Worm (Caenorhabditis elegans) whole organism, L1 larva: ENCODE results near the gene nspb-3.

Experiments used
- F16B12.6 ChIP-seq: fragments of 150-350 bp; optimal IDR thresholded peaks from 2 replicates; lab custom pipeline; 2014; ENCODE audit warnings: missing biosample characterization, missing genetic modification characterization
- ama-1 ChIP-seq: fragments of 150-350 bp; optimal IDR thresholded peaks from 2 replicates; lab custom pipeline; 2014
- blmp-1 ChIP-seq: fragments of 150-350 bp; optimal IDR thresholded peaks from 2 replicates; lab custom pipeline; 2014; ENCODE audit warnings: missing biosample characterization, missing genetic modification characterization
- ceh-82 ChIP-seq, 3 experiments: fragments of 150-350 bp in 1 of 3; sonication (generic microtip) in 2 of 3; optimal IDR thresholded peaks; 2 replicates each; lab custom pipeline; 2014 to 2017; ENCODE audit warnings: missing biosample characterization in 3 of 3, missing genetic modification characterization in 3 of 3
- dpl-1 ChIP-seq, 3 experiments: fragments of 150-350 bp in 2 of 3; sonication (generic microtip) in 1 of 3; optimal IDR thresholded peaks; 2 replicates each; lab custom pipeline; 2014 to 2017; ENCODE audit warnings: missing biosample characterization in 3 of 3, missing genetic modification characterization in 3 of 3, missing genetic modification reagents in 3 of 3
- efl-1 ChIP-seq, 4 experiments: fragments of 150-350 bp; optimal IDR thresholded peaks in 3 of 4; peaks in 1 of 4; 1 replicate in 1 of 4; 2 replicates in 3 of 4; lab custom pipeline; 2014; ENCODE audit warnings: missing biosample characterization in 2 of 4, missing genetic modification characterization in 2 of 4, missing genetic modification reagents in 2 of 4
- efl-3 ChIP-seq: fragments of 200-800 bp; sonication (Bioruptor generic); optimal IDR thresholded peaks from 2 replicates; lab custom pipeline; 2018; ENCODE audit warnings: mild to moderate bottlenecking, missing genetic modification characterization, missing compliant biosample characterization
- egl-27 ChIP-seq, 2 experiments: fragments of 150-350 bp in 1 of 2; sonication (generic microtip); optimal IDR thresholded peaks; 3 replicates each; lab custom pipeline; 2017 to 2018; ENCODE audit warnings: missing biosample characterization in 2 of 2, missing genetic modification characterization in 2 of 2, missing genetic modification reagents in 2 of 2
- elt-2 ChIP-seq: sonication (generic microtip); optimal IDR thresholded peaks from 2 replicates; lab custom pipeline; 2016; ENCODE audit warnings: missing genetic modification characterization, mild to moderate bottlenecking, inconsistent platforms, missing compliant biosample characterization, missing genetic modification reagents
- elt-3 ChIP-seq, 6 experiments: fragments of 150-350 bp in 1 of 6; sonication (generic microtip); optimal IDR thresholded peaks; 2 replicates each; lab custom pipeline; 2017 to 2018; ENCODE audit warnings: missing biosample characterization in 6 of 6, missing genetic modification characterization in 6 of 6, inconsistent platforms in 1 of 6
- fkh-8 ChIP-seq: sonication (generic microtip); optimal IDR thresholded peaks from 2 replicates; lab custom pipeline; 2016; ENCODE audit warnings: mild to moderate bottlenecking, missing genetic modification characterization, missing compliant biosample characterization
- lin-14 ChIP-seq: fragments of 200-800 bp; sonication (Bioruptor generic); optimal IDR thresholded peaks from 2 replicates; lab custom pipeline; 2018; ENCODE audit warnings: mild to moderate bottlenecking, missing genetic modification characterization, moderate library complexity, missing compliant biosample characterization
- lin-35 ChIP-seq, 2 experiments: fragments of 150-350 bp; optimal IDR thresholded peaks; 2 replicates each; lab custom pipeline; 2014; ENCODE audit warnings: missing biosample characterization in 2 of 2, missing genetic modification characterization in 2 of 2, missing genetic modification reagents in 2 of 2
- lin-39 ChIP-seq: fragments of 150-350 bp; optimal IDR thresholded peaks from 2 replicates; lab custom pipeline; 2014; ENCODE audit warnings: missing biosample characterization, missing genetic modification reagents, missing genetic modification characterization
- lsy-2 ChIP-seq, 2 experiments: fragments of 150-350 bp; optimal IDR thresholded peaks; 2 replicates each; lab custom pipeline; 2014; ENCODE audit warnings: missing biosample characterization in 2 of 2, missing genetic modification characterization in 2 of 2
- mdl-1 ChIP-seq, 2 experiments: fragments of 150-350 bp; optimal IDR thresholded peaks; 2 replicates each; lab custom pipeline; 2014 to 2017; ENCODE audit warnings: missing biosample characterization in 2 of 2, missing genetic modification characterization in 2 of 2, inconsistent platforms in 1 of 2
- mef-2 ChIP-seq: fragments of 150-350 bp; optimal IDR thresholded peaks from 2 replicates; lab custom pipeline; 2014; ENCODE audit warnings: missing biosample characterization, missing genetic modification characterization
- mep-1 ChIP-seq: fragments of 150-350 bp; optimal IDR thresholded peaks from 2 replicates; lab custom pipeline; 2014; ENCODE audit warnings: missing biosample characterization, missing genetic modification characterization
- nhr-19 ChIP-seq: fragments of 200-800 bp; sonication (Bioruptor generic); conservative IDR thresholded peaks from 2 replicates; pipeline ENCODE4 v1.3.6; 2022; ENCODE audit warnings: missing genetic modification characterization, missing compliant biosample characterization
- nhr-20 ChIP-seq: sonication (generic microtip); optimal IDR thresholded peaks from 2 replicates; lab custom pipeline; 2016; ENCODE audit warnings: mild to moderate bottlenecking, missing genetic modification characterization, missing compliant biosample characterization
- nhr-237 ChIP-seq: fragments of 150-350 bp; optimal IDR thresholded peaks from 2 replicates; lab custom pipeline; 2014; ENCODE audit warnings: missing biosample characterization, missing genetic modification characterization
- nhr-28 ChIP-seq: fragments of 150-350 bp; optimal IDR thresholded peaks from 2 replicates; lab custom pipeline; 2014; ENCODE audit warnings: missing biosample characterization, missing genetic modification characterization
- nhr-71 ChIP-seq: sonication (generic microtip); optimal IDR thresholded peaks from 2 replicates; lab custom pipeline; 2016; ENCODE audit warnings: mild to moderate bottlenecking, missing genetic modification characterization, moderate library complexity, missing compliant biosample characterization
- nhr-77 ChIP-seq: fragments of 150-350 bp; optimal IDR thresholded peaks from 2 replicates; lab custom pipeline; 2014; ENCODE audit warnings: missing biosample characterization, missing genetic modification characterization
- nhr-85 ChIP-seq: sonication (generic microtip); peaks from one replicate; lab custom pipeline; 2016; ENCODE audit warnings: missing genetic modification characterization, inconsistent platforms, missing compliant biosample characterization
- nhr-90 ChIP-seq: sonication (generic microtip); optimal IDR thresholded peaks from 2 replicates; lab custom pipeline; 2016; ENCODE audit warnings: mild to moderate bottlenecking, missing genetic modification characterization, missing compliant biosample characterization; ENCODE audit not compliant: poor library complexity
- pqm-1 ChIP-seq: sonication (generic microtip); optimal IDR thresholded peaks from 3 replicates; lab custom pipeline; 2017; ENCODE audit warnings: missing biosample characterization, missing genetic modification characterization
- skn-1 ChIP-seq: fragments of 150-350 bp; optimal IDR thresholded peaks from 2 replicates; lab custom pipeline; 2014; ENCODE audit warnings: missing biosample characterization, missing genetic modification characterization
- snpc-4 ChIP-seq: fragments of 150-350 bp; optimal IDR thresholded peaks from 2 replicates; lab custom pipeline; 2014; ENCODE audit warnings: missing biosample characterization, missing genetic modification characterization
- snu-23 ChIP-seq: sonication (generic microtip); optimal IDR thresholded peaks from 2 replicates; lab custom pipeline; 2016; ENCODE audit warnings: missing genetic modification characterization, missing compliant biosample characterization
- sox-4 ChIP-seq: sonication (generic microtip); optimal IDR thresholded peaks from 2 replicates; lab custom pipeline; 2016; ENCODE audit warnings: missing genetic modification characterization, missing compliant biosample characterization
- sup-37 ChIP-seq: fragments of 200-800 bp; sonication (Bioruptor generic); optimal IDR thresholded peaks from 2 replicates; lab custom pipeline; 2018; ENCODE audit warnings: mild to moderate bottlenecking, missing genetic modification characterization, missing compliant biosample characterization
- swsn-7 ChIP-seq: sonication (generic microtip); optimal IDR thresholded peaks from 2 replicates; lab custom pipeline; 2016; ENCODE audit warnings: missing genetic modification characterization, missing compliant biosample characterization
- tbx-2 ChIP-seq: sonication (generic microtip); optimal IDR thresholded peaks from 2 replicates; lab custom pipeline; 2016; ENCODE audit warnings: missing genetic modification characterization, missing compliant biosample characterization
- unc-30 ChIP-seq: sonication (generic microtip); optimal IDR thresholded peaks from 2 replicates; lab custom pipeline; 2017; ENCODE audit warnings: missing biosample characterization, missing genetic modification characterization
- unc-86 ChIP-seq: sonication (generic microtip); optimal IDR thresholded peaks from 2 replicates; lab custom pipeline; 2016; ENCODE audit warnings: missing genetic modification characterization, missing compliant biosample characterization
- zip-4 ChIP-seq: fragments of 200-800 bp; sonication (Bioruptor generic); optimal IDR thresholded peaks from 2 replicates; lab custom pipeline; 2018; ENCODE audit warnings: mild to moderate bottlenecking, missing genetic modification characterization, moderate library complexity, missing compliant biosample characterization

nspb-3 gene

DNA sequence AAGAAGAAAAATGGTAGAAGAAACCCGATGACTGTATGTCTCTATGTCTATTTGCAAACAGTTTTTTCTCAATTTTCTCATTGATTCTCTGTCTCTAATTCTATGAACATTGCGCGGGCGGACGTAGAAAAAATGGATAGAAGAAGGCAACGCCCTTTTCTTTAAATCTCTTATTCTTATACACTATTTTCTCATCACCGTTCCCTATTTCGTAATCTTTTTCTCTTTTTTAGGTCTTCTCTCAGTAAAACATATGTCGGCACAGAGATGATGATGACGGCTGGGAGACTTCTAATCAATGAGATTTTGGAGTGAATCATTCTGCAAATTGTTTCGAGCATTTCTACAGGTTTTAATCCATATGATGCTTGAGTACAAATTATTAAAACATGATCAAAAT lies 27.4 kb upstream of the nspb-3 start:
- TF ChIP-seq mep-1 (tag; lab: Kevin White, UChicago) (peak; percentile 42), elt-3 (tag; optimal IDR thresholded peaks at IDR 0.05; lab: Kevin White, UChicago) (peak in 2 of 6 experiments; percentile 43 to 68), nhr-20 (peak; percentile 33), mef-2 (tag; lab: Kevin White, UChicago) (no peak), lsy-2 (tag; optimal IDR thresholded peaks at IDR 0.05; lab: Kevin White, UChicago) (peak in 1 of 2 experiments; percentile 43), lin-35 (GFP tag; optimal IDR thresholded peaks at IDR 0.05; lab: Kevin White, UChicago) (peak in 1 of 2 experiments; percentile 47), unc-30 (no peak), blmp-1 (tag; lab: Kevin White, UChicago) (peak; percentile 46), nhr-237 (tag; lab: Kevin White, UChicago) (peak; percentile 17), skn-1 (peak; percentile 77), F16B12.6 (tag; lab: Kevin White, UChicago) (no peak), zip-4 (GFP tag; lab: Kevin White, UChicago) (peak; percentile 85), lin-39 (no peak), efl-3 (GFP tag; lab: Kevin White, UChicago) (no peak), lin-14 (GFP tag; lab: Kevin White, UChicago) (peak; percentile 94), tbx-2 (tag; lab: Kevin White, UChicago) (peak; percentile 15), dpl-1 (GFP tag; optimal IDR thresholded peaks at IDR 0.05; lab: Kevin White, UChicago) (peak; percentile 15 to 30 (median 23)), nhr-85 (peak; percentile 71), nhr-90 (peak; percentile 35), efl-1 (optimal IDR thresholded peaks at IDR 0.05; lab: Kevin White, UChicago) (peak; percentile 13 to 17), efl-1 (GFP tag; optimal IDR thresholded peaks at IDR 0.05 in 1 of 2; lab: Kevin White, UChicago) (peak; percentile 20 to 91), nhr-71 (peak; percentile 40), snu-23 (GFP tag; lab: Kevin White, UChicago) (peak; percentile 43)
- TF ChIP-seq, all 84 proteins: peak for 17

DNA sequence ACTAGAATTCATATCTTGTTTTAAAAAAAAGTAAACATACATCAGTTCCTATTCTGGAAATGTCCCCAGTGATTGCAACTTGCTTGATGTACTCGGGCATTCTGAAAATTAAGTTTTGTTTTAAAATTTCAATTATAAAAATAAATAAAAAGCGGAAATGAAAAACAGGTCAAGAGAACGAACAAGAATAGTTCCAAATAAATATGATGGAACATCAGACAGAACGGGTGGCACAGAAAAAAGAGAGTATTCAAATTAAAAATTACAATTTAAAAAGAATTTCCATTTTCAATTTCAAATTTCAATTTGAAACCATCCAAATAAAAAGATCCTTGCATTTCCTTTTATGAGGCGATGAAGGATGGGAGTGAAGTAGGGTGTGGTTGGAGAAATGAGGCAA lies 26.5 kb upstream of the nspb-3 start, which contains the start of gene C01B10.3:
Gene C01B10.3, minus strand, starts transcription at position 101 of the 400 bp plus-strand sequence.
- TF ChIP-seq lin-39 (no peak), mep-1 (tag; lab: Kevin White, UChicago) (no peak), unc-86 (tag; lab: Kevin White, UChicago) (no peak), zip-4 (GFP tag; lab: Kevin White, UChicago) (no peak), sup-37 (GFP tag; lab: Kevin White, UChicago) (no peak), sox-4 (tag; lab: Kevin White, UChicago) (no peak), nhr-28 (tag; lab: Kevin White, UChicago) (no peak), egl-27 (tag; optimal IDR thresholded peaks at IDR 0.05; lab: Kevin White, UChicago) (no peak), elt-2 (no peak), nhr-19 (GFP tag; lab: Robert Waterston, UW) (no peak), unc-30 (no peak), pqm-1 (tag; lab: Kevin White, UChicago) (no peak), lin-35 (GFP tag; optimal IDR thresholded peaks at IDR 0.05; lab: Kevin White, UChicago) (no peak), swsn-7 (no peak)
- TF ChIP-seq, all 84 proteins: peak for 0

DNA sequence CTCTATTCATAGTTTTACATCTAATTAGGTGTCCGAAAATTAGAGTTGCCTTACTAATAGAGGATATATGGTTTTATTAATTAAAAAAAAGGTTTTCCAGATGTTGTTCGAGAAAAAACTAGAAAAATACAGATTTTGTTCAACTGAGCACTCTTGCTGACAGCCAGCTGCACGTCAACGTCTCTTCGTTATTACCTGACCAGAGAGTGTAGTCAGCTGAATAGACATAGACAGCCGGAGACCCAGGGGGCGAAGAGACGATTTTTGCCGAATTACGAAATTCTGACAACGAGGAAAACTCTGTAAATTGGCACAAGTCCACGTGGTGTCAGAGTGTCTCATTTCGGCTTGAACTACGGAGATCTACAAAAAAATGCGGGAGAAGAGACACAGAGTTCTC lies 23.8 kb upstream of the nspb-3 start:
- peak; percentile 48 for TF ChIP-seq skn-1
- TF ChIP-seq ceh-82 (tag; optimal IDR thresholded peaks at IDR 0.05; lab: Kevin White, UChicago): peak in 1 of 3 experiments; percentile 16
- TF ChIP-seq nhr-20: peak; percentile 24
- TF ChIP-seq pqm-1 (tag; lab: Kevin White, UChicago): no peak
- no peak for TF ChIP-seq snpc-4 (tag; lab: Kevin White, UChicago)
- peak in 1 of 2 experiments; percentile 42 for TF ChIP-seq lsy-2 (tag; optimal IDR thresholded peaks at IDR 0.05; lab: Kevin White, UChicago)
- peak; percentile 12 to 53 for TF ChIP-seq efl-1 (optimal IDR thresholded peaks at IDR 0.05; lab: Kevin White, UChicago)
- peak in 1 of 2 experiments; percentile 89 for TF ChIP-seq efl-1 (GFP tag; optimal IDR thresholded peaks at IDR 0.05 in 1 of 2; lab: Kevin White, UChicago)
- TF ChIP-seq ama-1: no peak
- peak in 1 of 2 experiments; percentile 36 for TF ChIP-seq lin-35 (GFP tag; optimal IDR thresholded peaks at IDR 0.05; lab: Kevin White, UChicago)
- peak in 1 of 2 experiments; percentile 2 for TF ChIP-seq mdl-1 (tag; optimal IDR thresholded peaks at IDR 0.05; lab: Kevin White, UChicago)
- TF ChIP-seq swsn-7: no peak
- no peak for TF ChIP-seq nhr-77
- no peak for TF ChIP-seq fkh-8
